Worm (Caenorhabditis elegans) whole organism, early embryonic: Measurements from ENCODE around the gene dct-1.

Experiments used
- aly-1 ChIP-seq: sonication (generic microtip); optimal IDR thresholded peaks from 2 replicates; lab custom pipeline; 2016; ENCODE audit warnings: missing genetic modification characterization, missing compliant biosample characterization
- ama-1 ChIP-seq: fragments of 150-350 bp; optimal IDR thresholded peaks from 2 replicates; lab custom pipeline; 2014
- ceh-13 ChIP-seq: fragments of 200-800 bp; sonication (Bioruptor generic); optimal IDR thresholded peaks from 2 replicates; lab custom pipeline; 2018; ENCODE audit warnings: mild to moderate bottlenecking, missing genetic modification characterization, missing compliant biosample characterization
- ets-7 ChIP-seq: sonication (generic microtip); optimal IDR thresholded peaks from 2 replicates; lab custom pipeline; 2016; ENCODE audit warnings: missing genotype, missing genetic modification characterization, missing compliant biosample characterization
- flt-1 ChIP-seq: fragments of 200-800 bp; sonication (Bioruptor generic); IDR thresholded peaks from 2 replicates; pipeline ENCODE4 v1.3.6; 2022; ENCODE audit warnings: missing genetic modification characterization, missing compliant biosample characterization
- hmbx-1 ChIP-seq: sonication (generic microtip); optimal IDR thresholded peaks from 2 replicates; lab custom pipeline; 2016; ENCODE audit warnings: mild to moderate bottlenecking, missing genetic modification characterization, missing compliant biosample characterization
- hnd-1 ChIP-seq: sonication (generic microtip); optimal IDR thresholded peaks from 2 replicates; lab custom pipeline; 2016; ENCODE audit warnings: missing genetic modification characterization, missing compliant biosample characterization
- pes-1 ChIP-seq: fragments of 200-800 bp; sonication (Bioruptor generic); IDR thresholded peaks from 2 replicates; pipeline ENCODE4 v1.3.6; 2022; ENCODE audit warnings: missing genetic modification reagents, missing genetic modification characterization, missing compliant biosample characterization
- scrt-1 ChIP-seq: fragments of 200-800 bp; sonication (Bioruptor generic); IDR thresholded peaks from 2 replicates; pipeline ENCODE4 v1.3.6; 2022; ENCODE audit warnings: missing genetic modification characterization, missing compliant biosample characterization
- sea-1 ChIP-seq: fragments of 200-800 bp; sonication (Bioruptor generic); conservative IDR thresholded peaks from 2 replicates; pipeline ENCODE4 v1.3.6; 2022; ENCODE audit warnings: missing genetic modification characterization, missing compliant biosample characterization
- tbx-11 ChIP-seq: fragments of 200-800 bp; sonication (Bioruptor generic); IDR thresholded peaks from 2 replicates; pipeline ENCODE4 v1.3.6; 2022; ENCODE audit warnings: missing genetic modification characterization, missing compliant biosample characterization
- tbx-37 ChIP-seq: fragments of 200-800 bp; sonication (Bioruptor generic); conservative IDR thresholded peaks from 2 replicates; pipeline ENCODE4 v1.3.6; 2022; ENCODE audit warnings: missing genetic modification reagents, missing genetic modification characterization, missing compliant biosample characterization

DNA sequence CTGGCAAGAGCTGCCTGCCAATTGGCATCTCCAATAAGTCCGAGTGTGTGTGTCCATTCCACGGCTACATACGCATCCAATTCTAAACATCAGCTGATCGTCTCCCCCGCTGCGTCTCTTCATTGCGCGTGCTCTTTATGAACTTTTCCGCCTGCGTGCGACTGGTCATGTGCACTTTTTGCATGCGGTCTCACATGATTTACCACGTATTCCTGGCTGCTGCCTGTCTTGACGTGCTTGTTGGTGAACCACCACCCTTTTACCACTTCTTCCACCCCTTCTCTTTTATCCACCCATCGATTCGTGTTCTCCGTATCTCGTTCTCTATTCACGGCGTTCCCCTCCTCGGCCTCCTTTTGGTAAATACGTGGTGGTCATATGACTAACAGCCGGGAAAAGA, 2.6 kb upstream of the dct-1 start:
- TF ChIP-seq hnd-1 = no peak
- TF ChIP-seq ama-1 (lab: Kevin White, UChicago) = no peak
- no peak for TF ChIP-seq pes-1 (GFP tag; lab: Robert Waterston, UW)
- TF ChIP-seq hmbx-1 (tag; lab: Kevin White, UChicago) = no peak
- no peak; the same call in 1 of the 2 replicates for TF ChIP-seq tbx-37 (GFP tag; lab: Robert Waterston, UW)
- peak; percentile 70 for TF ChIP-seq scrt-1 (GFP tag; lab: Robert Waterston, UW)
- peak; percentile 61; the same call in 1 of the 2 replicates for TF ChIP-seq sea-1 (GFP tag; lab: Robert Waterston, UW)
- TF ChIP-seq aly-1 (tag; lab: Kevin White, UChicago) = no peak
- no peak for TF ChIP-seq ceh-13 (GFP tag; lab: Kevin White, UChicago)
- TF ChIP-seq ets-7 (tag; lab: Kevin White, UChicago) = no peak
- TF ChIP-seq tbx-11 = 0 out of 2 replicates have a peak, but pooled peaks have one; percentile 45
- TF ChIP-seq flt-1 = no peak
